Fruit fly (Drosophila melanogaster): ENCODE data around the gene spidey.

spidey gene

dm6 chrX:7908239-7909068 lies at the start of gene spidey, which contains the start of gene dpr14:
TSS of gene spidey (plus strand) at chrX:7908931.
TSS of gene dpr14 (minus strand) at chrX:7908286.
- TF ChIP-seq CTCF (optimal IDR thresholded peaks at IDR 0.05): no peak

- TF ChIP-seq CTCF (optimal IDR thresholded peaks at IDR 0.05) (no peak), CG8478 (optimal IDR thresholded peaks at IDR 0.05) (no peak)
Measured at dm6 chrX:7866868-7867267, 41.9 kb upstream of the spidey start, which contains the start of gene Ir7b. TSS of gene Ir7b (minus strand) at chrX:7866968.

- no peak for TF ChIP-seq CG8478 (optimal IDR thresholded peaks at IDR 0.05)
- no peak for TF ChIP-seq CTCF (optimal IDR thresholded peaks at IDR 0.05)
Measured at dm6 chrX:7873172-7873930, 35.4 kb upstream of the spidey start, which contains the start of gene dec. TSS of gene dec (minus strand) at chrX:7873222.

- TF ChIP-seq CTCF (optimal IDR thresholded peaks at IDR 0.05) (no peak), CG8478 (optimal IDR thresholded peaks at IDR 0.05) (no peak)
Measured at dm6 chrX:7874094-7874493, 34.6 kb upstream of the spidey start, which contains the start of gene Ir7c. TSS of gene Ir7c (plus strand) at chrX:7874394.

- TF ChIP-seq CTCF (optimal IDR thresholded peaks at IDR 0.05) (no peak), CG8478 (optimal IDR thresholded peaks at IDR 0.05) (no peak)
Measured at dm6 chrX:7878736-7879135, 30.0 kb upstream of the spidey start, which contains the start of gene Ir7d. TSS of gene Ir7d (minus strand) at chrX:7878836.

- no peak for TF ChIP-seq CG8478 (optimal IDR thresholded peaks at IDR 0.05)
- no peak for TF ChIP-seq CTCF (optimal IDR thresholded peaks at IDR 0.05)
Measured at dm6 chrX:7881579-7881978, 27.2 kb upstream of the spidey start, which contains the start of gene Ir7e. TSS of gene Ir7e (minus strand) at chrX:7881679.

dm6 chrX:7883926-7884325 lies 24.8 kb upstream of the spidey start, which contains the start of gene Ir7f:
TSS of gene Ir7f (minus strand) at chrX:7884026.
- TF ChIP-seq CTCF (optimal IDR thresholded peaks at IDR 0.05) (no peak), CG8478 (optimal IDR thresholded peaks at IDR 0.05) (no peak)

dm6 chrX:7884360-7884759 lies 24.4 kb upstream of the spidey start, which contains the start of gene Ir7g:
TSS of gene Ir7g (plus strand) at chrX:7884660.
- TF ChIP-seq CTCF (optimal IDR thresholded peaks at IDR 0.05): no peak

- no peak for TF ChIP-seq CG8478 (optimal IDR thresholded peaks at IDR 0.05)
- TF ChIP-seq CTCF (optimal IDR thresholded peaks at IDR 0.05): no peak
Measured at dm6 chrX:7888386-7889024, 20.2 kb upstream of the spidey start, which contains the start of gene Acat1. TSS of gene Acat1 (minus strand) at chrX:7888785.

- TF ChIP-seq CG8478 (optimal IDR thresholded peaks at IDR 0.05) (no peak), CTCF (optimal IDR thresholded peaks at IDR 0.05) (no peak)
Measured at dm6 chrX:7891596-7892538, 16.9 kb upstream of the spidey start, which contains the start of gene Nek2. TSS of gene Nek2 (minus strand) at chrX:7891646.

dm6 chrX:7892539-7892899 lies 16.2 kb upstream of the spidey start:
- no peak for TF ChIP-seq CG8478 (optimal IDR thresholded peaks at IDR 0.05)
- no peak for TF ChIP-seq CTCF (optimal IDR thresholded peaks at IDR 0.05)

dm6 chrX:7893411-7894122 lies 15.2 kb upstream of the spidey start, which contains the start of the genes CG45089, ND-MNLL and p115:
TSS of gene CG45089 (minus strand) at chrX:7893798.
TSS of gene ND-MNLL (minus strand) at chrX:7893798.
TSS of gene p115 (plus strand) at chrX:7894031.
- TF ChIP-seq CTCF (optimal IDR thresholded peaks at IDR 0.05): no peak
- TF ChIP-seq CG8478 (optimal IDR thresholded peaks at IDR 0.05): no peak

- TF ChIP-seq CG8478 (optimal IDR thresholded peaks at IDR 0.05) (no peak), CTCF (optimal IDR thresholded peaks at IDR 0.05) (no peak)
Measured at dm6 chrX:7900659-7901058, 8.1 kb upstream of the spidey start.
